Fruit fly (Drosophila melanogaster): Measurements from ENCODE around the gene CG15022.

The CG15022 gene

dm6 chr3L:4469701-4470100, 9.6 kb upstream of the CG15022 start, which contains the start of gene CG32249:
CG32249 (plus strand) TSS chr3L:4470001.
- no peak for TF ChIP-seq HLHmδ (GFP tag; optimal IDR thresholded peaks at IDR 0.05)

dm6 chr3L:4466530-4466929, 6.4 kb upstream of the CG15022 start, which contains the start of gene CG32241:
CG32241 (minus strand) TSS chr3L:4466630.
- TF ChIP-seq Hmr (GFP tag; optimal IDR thresholded peaks at IDR 0.05) = no peak
- no peak for TF ChIP-seq CG34224 (GFP tag; IDR thresholded peaks at IDR 0.05; ENCODE audit: partially characterized antibody)
- TF ChIP-seq CG15696 (tag; optimal IDR thresholded peaks at IDR 0.05) = no peak
- TF ChIP-seq grau (tag; optimal IDR thresholded peaks at IDR 0.05) = no peak
- TF ChIP-seq CG9797 (GFP tag; optimal IDR thresholded peaks at IDR 0.05) = no peak
- TF ChIP-seq HLH54F (GFP tag; optimal IDR thresholded peaks at IDR 0.05) = no peak
- TF ChIP-seq CG31441 (GFP tag; IDR thresholded peaks at IDR 0.05) = no peak
- no peak for TF ChIP-seq CG33213 (GFP tag; optimal IDR thresholded peaks at IDR 0.05)
- TF ChIP-seq CG17328 (GFP tag; IDR thresholded peaks at IDR 0.05) = no peak
- TF ChIP-seq CG14667 (GFP tag; IDR thresholded peaks at IDR 0.05) = no peak
- TF ChIP-seq Lpt (GFP tag; optimal IDR thresholded peaks at IDR 0.05) = no peak
- no peak for TF ChIP-seq Dek (tag; optimal IDR thresholded peaks at IDR 0.05)
- no peak for TF ChIP-seq Pdp1 (GFP tag; optimal IDR thresholded peaks at IDR 0.05)
- no peak for TF ChIP-seq CG7928 (GFP tag; optimal IDR thresholded peaks at IDR 0.05)
- no peak for TF ChIP-seq sr (GFP tag; IDR thresholded peaks at IDR 0.05)
- no peak for TF ChIP-seq CG6791 (GFP tag; IDR thresholded peaks at IDR 0.05; ENCODE audit: partially characterized antibody)
- no peak for TF ChIP-seq Hr39 (optimal IDR thresholded peaks at IDR 0.05)

DNA sequence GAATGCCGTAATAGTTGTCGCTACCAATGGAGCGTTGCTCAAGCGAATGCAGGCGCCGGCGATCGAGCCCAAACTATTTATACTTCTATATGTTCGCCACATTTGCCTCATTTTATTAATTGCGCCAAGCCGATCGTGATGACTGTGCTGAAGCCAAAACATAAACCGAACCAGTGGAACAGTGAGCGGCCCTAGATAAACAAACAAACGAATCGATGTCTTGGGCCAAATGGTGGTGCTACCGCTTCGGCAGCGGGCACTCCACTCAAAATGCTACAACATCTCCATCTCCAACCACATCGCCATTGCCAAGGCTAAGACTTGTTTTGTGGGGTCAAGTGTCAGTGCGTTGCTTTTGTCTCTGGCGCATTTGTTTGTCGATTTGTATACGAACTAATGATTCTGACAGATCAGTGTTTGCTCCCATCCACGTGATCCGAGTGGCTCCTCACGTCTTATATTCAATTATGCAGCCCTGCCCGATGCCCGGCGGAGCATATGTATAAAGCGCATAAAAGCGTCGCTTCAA, 3.7 kb upstream of the CG15022 start, which contains the start of gene CG15024:
CG15024 (minus strand) TSS at position 51 of the 529 bp plus-strand sequence.
- TF ChIP-seq Myb (GFP tag; optimal IDR thresholded peaks at IDR 0.05) = no peak
- TF ChIP-seq br (optimal IDR thresholded peaks at IDR 0.05) = no peak
- no peak for TF ChIP-seq Camta (GFP tag; optimal IDR thresholded peaks at IDR 0.05)
- TF ChIP-seq CG8290 (GFP tag; optimal IDR thresholded peaks at IDR 0.05) = no peak
- peak in 1 of 2 experiments; percentile 24 for TF ChIP-seq CG8290 (tag; optimal IDR thresholded peaks at IDR 0.05)
- peak in 1 of 2 experiments; percentile 78 for TF ChIP-seq Hr78 (GFP tag; optimal IDR thresholded peaks at IDR 0.05)
- TF ChIP-seq Eip74EF (GFP tag; optimal IDR thresholded peaks at IDR 0.05) = no peak
- peak; percentile 83 for TF ChIP-seq pros (GFP tag; optimal IDR thresholded peaks at IDR 0.05)
- TF ChIP-seq Dref (GFP tag; IDR thresholded peaks at IDR 0.05) = no peak
- 0 out of 2 replicates have a peak, but pooled peaks have one; percentile 7 for TF ChIP-seq Awh (GFP tag; IDR thresholded peaks at IDR 0.05)
- peak; percentile 38 for TF ChIP-seq sens (GFP tag)
- TF ChIP-seq so (GFP tag; IDR thresholded peaks at IDR 0.05) = no peak
- peak; percentile 6 for TF ChIP-seq mirr (GFP tag; optimal IDR thresholded peaks at IDR 0.05)
- peak; percentile 1 for TF ChIP-seq CG12769 (tag; optimal IDR thresholded peaks at IDR 0.05)
- peak; percentile 92; the same call in 2 of the 4 replicates for TF ChIP-seq chinmo (GFP tag; IDR thresholded peaks at IDR 0.05; ENCODE audit: partially characterized antibody)

DNA sequence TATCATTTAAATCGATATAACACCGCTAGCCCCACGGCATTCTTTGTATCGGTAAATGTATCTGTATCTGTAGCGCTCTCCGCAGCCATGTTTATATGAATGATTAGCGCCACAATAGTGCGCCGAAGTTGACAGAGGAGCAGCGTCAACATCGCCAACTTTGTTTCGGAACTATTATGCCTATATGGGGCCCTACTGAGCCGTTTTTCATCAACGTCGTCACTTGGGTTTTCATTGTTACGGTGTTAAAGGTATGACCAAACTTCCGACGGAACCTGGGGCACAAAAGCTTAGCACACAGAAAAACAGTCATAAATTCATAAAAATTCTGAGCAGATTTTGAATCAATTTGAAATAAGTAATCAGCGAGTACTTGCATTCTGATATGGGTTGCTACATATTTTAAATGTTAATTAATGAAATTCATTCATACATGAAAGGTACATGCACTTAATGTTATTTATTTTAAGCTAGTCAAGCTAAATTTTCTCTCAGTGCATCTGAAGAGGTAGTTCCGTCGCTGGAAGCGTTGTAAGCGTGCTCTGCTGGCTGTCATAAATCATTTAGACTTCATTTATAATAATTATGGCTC, 1.4 kb upstream of the CG15022 start, which contains the start of gene CG15023:
CG15023 (minus strand) TSS at position 51 of the 592 bp plus-strand sequence.
- TF ChIP-seq her (GFP tag; optimal IDR thresholded peaks at IDR 0.05) (no peak), az2 (GFP tag; optimal IDR thresholded peaks at IDR 0.05) (no peak), CG12219 (GFP tag; optimal IDR thresholded peaks at IDR 0.05) (no peak), CG17361 (GFP tag; IDR thresholded peaks at IDR 0.05) (0 out of 3 replicates have a peak, but pooled peaks have one; percentile 30), sens (GFP tag) (peak; percentile 45), grau (tag; optimal IDR thresholded peaks at IDR 0.05) (peak; percentile 47), ham (GFP tag; IDR thresholded peaks at IDR 0.05) (no peak), CG1603 (tag; optimal IDR thresholded peaks at IDR 0.05) (peak; percentile 2), ci (GFP tag; IDR thresholded peaks at IDR 0.05) (0 out of 3 replicates have a peak, but pooled peaks have one; percentile 36), CG13894 (tag; optimal IDR thresholded peaks at IDR 0.05) (peak; percentile 7), pnt (GFP tag; optimal IDR thresholded peaks at IDR 0.05) (no peak), HLH3B (GFP tag; IDR thresholded peaks at IDR 0.05) (no peak), Gug (GFP tag; IDR thresholded peaks at IDR 0.05) (no peak), CG14050 (GFP tag; IDR thresholded peaks at IDR 0.05) (no peak), Ets65A (GFP tag) (peak; percentile 12), p53 (GFP tag; optimal IDR thresholded peaks at IDR 0.05) (no peak), chinmo (GFP tag; IDR thresholded peaks at IDR 0.05; ENCODE audit: partially characterized antibody) (0 out of 4 replicates have a peak, but pooled peaks have one; percentile 39)
